Fruit fly (Drosophila melanogaster) whole organism, adult: ENCODE data around the gene hiw.

Source experiments
- CG11617 ChIP-seq: fragments of 200-800 bp; sonication (Bioruptor generic); optimal IDR thresholded peaks from 2 replicates; lab custom pipeline; 2017; ENCODE audit warnings: mild to moderate bottlenecking, missing biosample characterization, missing genetic modification reagents, missing genetic modification characterization
- CG12768 ChIP-seq: fragments of 200-800 bp; sonication (Bioruptor generic); optimal IDR thresholded peaks from 2 replicates; lab custom pipeline; 2017; ENCODE audit warnings: missing biosample characterization, missing genetic modification characterization, mild to moderate bottlenecking, moderate library complexity, missing genetic modification reagents
- CG14711 ChIP-seq: fragments of 200-800 bp; sonication (Bioruptor generic); optimal IDR thresholded peaks from 2 replicates; lab custom pipeline; 2018; ENCODE audit warnings: missing biosample characterization, mild to moderate bottlenecking, missing genetic modification characterization, moderate library complexity
- CG1620 ChIP-seq: fragments of 200-800 bp; sonication (Bioruptor generic); optimal IDR thresholded peaks from 2 replicates; lab custom pipeline; 2016; ENCODE audit warnings: missing biosample characterization, missing genetic modification characterization
- CG33017 ChIP-seq: fragments of 200-800 bp; sonication (Bioruptor generic); optimal IDR thresholded peaks from 2 replicates; lab custom pipeline; 2018; ENCODE audit warnings: missing biosample characterization, mild to moderate bottlenecking, missing genetic modification characterization, moderate library complexity
- CG5204 ChIP-seq: fragments of 200-800 bp; sonication (Bioruptor generic); optimal IDR thresholded peaks from 2 replicates; lab custom pipeline; 2016; ENCODE audit warnings: missing biosample characterization, missing genetic modification characterization
- CG7045 ChIP-seq: fragments of 200-800 bp; sonication (Bioruptor generic); optimal IDR thresholded peaks from 2 replicates; lab custom pipeline; 2017; ENCODE audit warnings: missing biosample characterization, mild to moderate bottlenecking, missing genetic modification characterization
- CG7101 ChIP-seq: fragments of 200-800 bp; sonication (Bioruptor generic); optimal IDR thresholded peaks from 2 replicates; lab custom pipeline; 2018; ENCODE audit warnings: missing biosample characterization, mild to moderate bottlenecking, missing genetic modification characterization, moderate library complexity
- Clk ChIP-seq: fragments of 200-800 bp; sonication (Bioruptor generic); optimal IDR thresholded peaks from 2 replicates; lab custom pipeline; 2017; ENCODE audit warnings: missing biosample characterization, missing genetic modification characterization
- Crg-1 ChIP-seq: fragments of 200-800 bp; sonication (Bioruptor generic); optimal IDR thresholded peaks from 2 replicates; lab custom pipeline; 2016; ENCODE audit warnings: missing biosample characterization, missing genetic modification characterization
- Hr96 ChIP-seq: fragments of 200-800 bp; sonication (Bioruptor generic); optimal IDR thresholded peaks from 2 replicates; lab custom pipeline; 2016; ENCODE audit warnings: missing biosample characterization, missing genetic modification characterization
- Mnt ChIP-seq: fragments of 200-800 bp; sonication (Bioruptor generic); optimal IDR thresholded peaks from 2 replicates; lab custom pipeline; 2016; ENCODE audit warnings: missing biosample characterization, mild to moderate bottlenecking, missing genetic modification characterization
- bab1 ChIP-seq: fragments of 200-800 bp; sonication (Bioruptor generic); optimal IDR thresholded peaks from 3 replicates; lab custom pipeline; 2019; ENCODE audit warnings: missing biosample characterization, mild to moderate bottlenecking, missing genetic modification characterization, moderate library complexity
- cic ChIP-seq: fragments of 200-800 bp; sonication (Bioruptor generic); optimal IDR thresholded peaks from 2 replicates; lab custom pipeline; 2017; ENCODE audit warnings: missing biosample characterization, mild to moderate bottlenecking, missing genetic modification characterization, moderate library complexity
- cnc ChIP-seq, 2 experiments: fragments of >200 bp; optimal IDR thresholded peaks; 2 replicates each; lab custom pipeline; 2017
- kay ChIP-seq: fragments of 200-800 bp; sonication (Bioruptor generic); peaks from one replicate; lab custom pipeline; 2016; ENCODE audit warnings: missing biosample characterization, missing genetic modification characterization, borderline replicate concordance
- ovo ChIP-seq: fragments of 200-800 bp; sonication (Bioruptor generic); optimal IDR thresholded peaks from 2 replicates; lab custom pipeline; 2016; ENCODE audit warnings: missing biosample characterization, missing genetic modification characterization
- pad ChIP-seq: fragments of 200-800 bp; sonication (Bioruptor generic); optimal IDR thresholded peaks from 3 replicates; lab custom pipeline; 2017; ENCODE audit warnings: missing biosample characterization, missing genetic modification characterization, mild to moderate bottlenecking, moderate library complexity, missing genetic modification reagents
- tj ChIP-seq: fragments of 200-800 bp; sonication (Bioruptor generic); optimal IDR thresholded peaks from 3 replicates; lab custom pipeline; 2017; ENCODE audit warnings: missing biosample characterization, mild to moderate bottlenecking, missing genetic modification characterization, moderate library complexity
- toe ChIP-seq: fragments of 200-800 bp; sonication (Bioruptor generic); optimal IDR thresholded peaks from 2 replicates; lab custom pipeline; 2016; ENCODE audit warnings: missing biosample characterization, missing genetic modification characterization

hiw gene

dm6 chrX:15068537-15068936, 5.3 kb upstream of the hiw start:
- TF ChIP-seq ovo (no peak), Clk (GFP tag; lab: Kevin White, UChicago) (no peak), toe (no peak), bab1 (GFP tag; lab: Kevin White, UChicago) (no peak), CG7045 (GFP tag; lab: Kevin White, UChicago) (no peak), cnc (optimal IDR thresholded peaks at IDR 0.05; lab: Kevin White, UChicago) (no peak), CG11617 (GFP tag; lab: Kevin White, UChicago) (no peak), Crg-1 (GFP tag; lab: Kevin White, UChicago) (no peak), tj (GFP tag; lab: Kevin White, UChicago) (peak; percentile 15), Hr96 (GFP tag; lab: Kevin White, UChicago) (no peak), Mnt (GFP tag; lab: Kevin White, UChicago) (peak; percentile 19), CG12768 (GFP tag; lab: Kevin White, UChicago) (peak; percentile 29), CG33017 (tag; lab: Kevin White, UChicago) (no peak)

dm6 chrX:15066374-15067057, 3.3 kb upstream of the hiw start, which contains the start of the genes opm and dob:
Gene opm (minus strand): TSS chrX:15066432.
Gene dob (plus strand): TSS chrX:15067007.
- TF ChIP-seq ovo: no peak
- TF ChIP-seq CG7101 (tag; lab: Kevin White, UChicago): no peak
- TF ChIP-seq cic: no peak
- TF ChIP-seq CG5204: peak; percentile 1
- no peak for TF ChIP-seq cnc (optimal IDR thresholded peaks at IDR 0.05; lab: Kevin White, UChicago)
- TF ChIP-seq CG33017 (tag; lab: Kevin White, UChicago): no peak
- no peak for TF ChIP-seq CG7045 (GFP tag; lab: Kevin White, UChicago)
- peak; percentile 77 for TF ChIP-seq kay
- no peak for TF ChIP-seq tj (GFP tag; lab: Kevin White, UChicago)
- no peak for TF ChIP-seq CG12768 (GFP tag; lab: Kevin White, UChicago)
- no peak for TF ChIP-seq toe
- TF ChIP-seq Clk (GFP tag; lab: Kevin White, UChicago): no peak
- peak; percentile 22 for TF ChIP-seq CG11617 (GFP tag; lab: Kevin White, UChicago)
- no peak for TF ChIP-seq Crg-1 (GFP tag; lab: Kevin White, UChicago)
- no peak for TF ChIP-seq CG14711 (tag; lab: Kevin White, UChicago)
- TF ChIP-seq bab1 (GFP tag; lab: Kevin White, UChicago): no peak
- TF ChIP-seq pad: peak; percentile 11
- no peak for TF ChIP-seq Hr96 (GFP tag; lab: Kevin White, UChicago)
- TF ChIP-seq Mnt (GFP tag; lab: Kevin White, UChicago): peak; percentile 14
- peak; percentile 27 for TF ChIP-seq CG1620

DNA sequence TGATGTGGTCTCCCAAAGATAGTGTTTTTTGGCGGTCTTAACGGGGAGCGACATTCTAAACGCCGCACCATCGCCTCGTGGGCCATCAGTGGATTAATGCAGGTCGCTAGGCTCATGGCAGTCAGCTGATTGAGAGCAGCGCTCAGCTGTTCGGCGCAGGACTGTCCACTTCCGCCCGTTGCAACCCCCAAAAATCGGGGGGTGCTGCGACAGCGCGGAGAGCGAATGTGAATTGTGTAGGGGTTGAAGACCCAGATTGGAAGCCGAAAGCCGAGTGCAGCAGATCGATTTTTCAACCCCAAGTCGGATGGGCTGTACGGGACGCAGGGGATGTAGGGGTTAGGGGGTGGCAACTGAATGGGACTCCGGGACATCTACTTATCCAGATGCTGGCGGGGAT, 610 bp downstream of the hiw start:
- no peak for TF ChIP-seq CG11617 (GFP tag; lab: Kevin White, UChicago)
- TF ChIP-seq CG1620: no peak
- TF ChIP-seq bab1 (GFP tag; lab: Kevin White, UChicago): no peak
- TF ChIP-seq kay: no peak
- no peak for TF ChIP-seq toe
- TF ChIP-seq CG14711 (tag; lab: Kevin White, UChicago): no peak
- no peak for TF ChIP-seq CG12768 (GFP tag; lab: Kevin White, UChicago)
- TF ChIP-seq Clk (GFP tag; lab: Kevin White, UChicago): no peak
- no peak for TF ChIP-seq cnc (optimal IDR thresholded peaks at IDR 0.05; lab: Kevin White, UChicago)
- TF ChIP-seq Crg-1 (GFP tag; lab: Kevin White, UChicago): no peak
- TF ChIP-seq CG7101 (tag; lab: Kevin White, UChicago): no peak
- TF ChIP-seq Mnt (GFP tag; lab: Kevin White, UChicago): no peak
- TF ChIP-seq CG7045 (GFP tag; lab: Kevin White, UChicago): no peak
- TF ChIP-seq CG5204: no peak
- TF ChIP-seq ovo: no peak
- TF ChIP-seq CG33017 (tag; lab: Kevin White, UChicago): no peak
- TF ChIP-seq pad: no peak
- no peak for TF ChIP-seq cic
- TF ChIP-seq Hr96 (GFP tag; lab: Kevin White, UChicago): no peak
- no peak for TF ChIP-seq tj (GFP tag; lab: Kevin White, UChicago)

- TF ChIP-seq bab1 (GFP tag; lab: Kevin White, UChicago) (peak; percentile 5), pad (no peak), CG14711 (tag; lab: Kevin White, UChicago) (no peak), tj (GFP tag; lab: Kevin White, UChicago) (no peak), Mnt (GFP tag; lab: Kevin White, UChicago) (peak; percentile 57), ovo (no peak), cic (peak; percentile 50), CG1620 (no peak), cnc (optimal IDR thresholded peaks at IDR 0.05; lab: Kevin White, UChicago) (no peak), Crg-1 (GFP tag; lab: Kevin White, UChicago) (no peak), toe (no peak), CG11617 (GFP tag; lab: Kevin White, UChicago) (no peak), kay (no peak), CG12768 (GFP tag; lab: Kevin White, UChicago) (no peak), CG7101 (tag; lab: Kevin White, UChicago) (no peak)
Measured at dm6 chrX:15048713-15049112, 14.5 kb downstream of the hiw start.

DNA sequence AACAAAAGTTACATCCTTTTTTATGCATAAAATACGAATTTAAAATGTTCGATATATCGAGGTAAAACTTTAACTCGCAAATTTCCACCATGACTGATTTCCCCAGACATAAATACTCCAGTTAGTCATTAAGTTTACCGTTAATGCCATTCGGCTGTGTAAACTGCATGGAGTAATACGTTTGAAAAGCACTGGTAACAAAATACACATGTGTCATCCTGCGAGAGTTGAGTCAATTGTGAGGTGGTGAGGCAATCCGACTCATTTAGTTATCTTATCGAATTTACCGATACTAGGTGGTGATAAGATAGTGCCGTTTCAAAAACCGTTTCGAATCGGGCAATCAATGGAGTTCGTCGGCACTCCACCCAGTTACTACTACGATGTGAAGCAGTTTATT, 17.6 kb downstream of the hiw start:
- TF ChIP-seq Hr96 (GFP tag; lab: Kevin White, UChicago): no peak
- TF ChIP-seq CG5204: no peak
- TF ChIP-seq CG11617 (GFP tag; lab: Kevin White, UChicago): no peak
- peak; percentile 57 for TF ChIP-seq cic
- TF ChIP-seq tj (GFP tag; lab: Kevin White, UChicago): no peak
- TF ChIP-seq pad: no peak
- no peak for TF ChIP-seq cnc (optimal IDR thresholded peaks at IDR 0.05; lab: Kevin White, UChicago)
- TF ChIP-seq Mnt (GFP tag; lab: Kevin White, UChicago): peak; percentile 28
- no peak for TF ChIP-seq toe
- TF ChIP-seq bab1 (GFP tag; lab: Kevin White, UChicago): no peak
- TF ChIP-seq CG1620: no peak
- peak; percentile 69 for TF ChIP-seq kay
- TF ChIP-seq CG12768 (GFP tag; lab: Kevin White, UChicago): no peak
- peak; percentile 95 for TF ChIP-seq ovo
- no peak for TF ChIP-seq CG7045 (GFP tag; lab: Kevin White, UChicago)
- no peak for TF ChIP-seq CG33017 (tag; lab: Kevin White, UChicago)
- no peak for TF ChIP-seq Crg-1 (GFP tag; lab: Kevin White, UChicago)
- TF ChIP-seq CG7101 (tag; lab: Kevin White, UChicago): no peak
- no peak for TF ChIP-seq Clk (GFP tag; lab: Kevin White, UChicago)
- TF ChIP-seq CG14711 (tag; lab: Kevin White, UChicago): no peak
